Worm (Caenorhabditis elegans) whole organism, L3 larva: Measurements from ENCODE around the gene egl-8.

Source experiments
- ZK546.5 ChIP-seq: sonication (generic microtip); optimal IDR thresholded peaks from 2 replicates; lab custom pipeline; 2017; ENCODE audit warnings: missing biosample characterization, missing genetic modification characterization
- aly-2 ChIP-seq: fragments of 150-350 bp; optimal IDR thresholded peaks from 2 replicates; lab custom pipeline; 2014; ENCODE audit warnings: missing biosample characterization, missing genetic modification characterization
- ama-1 ChIP-seq: fragments of 150-350 bp; optimal IDR thresholded peaks from 2 replicates; lab custom pipeline; 2018
- ceh-9 ChIP-seq: sonication (generic microtip); optimal IDR thresholded peaks from 2 replicates; lab custom pipeline; 2018; ENCODE audit warnings: missing biosample characterization, missing genetic modification characterization
- elt-1 ChIP-seq: fragments of 150-350 bp; optimal IDR thresholded peaks from 2 replicates; lab custom pipeline; 2014; ENCODE audit warnings: missing biosample characterization, missing genetic modification characterization
- elt-2 ChIP-seq: sonication (generic microtip); optimal IDR thresholded peaks from 2 replicates; lab custom pipeline; 2016; ENCODE audit warnings: missing genetic modification reagents, mild to moderate bottlenecking, missing genetic modification characterization, missing compliant biosample characterization
- elt-3 ChIP-seq, 3 experiments: fragments of 150-350 bp in 1 of 3; sonication (generic microtip) in 2 of 3; optimal IDR thresholded peaks; 2 replicates in 2 of 3; 4 replicates in 1 of 3; lab custom pipeline; 2014 to 2017; ENCODE audit warnings: missing biosample characterization in 3 of 3, missing genetic modification characterization in 3 of 3
- eor-1 ChIP-seq, 2 experiments: fragments of 150-350 bp; optimal IDR thresholded peaks; 2 replicates each; lab custom pipeline; 2014 to 2018; ENCODE audit warnings: missing biosample characterization in 2 of 2, missing genetic modification characterization in 2 of 2
- fkh-10 ChIP-seq: sonication (generic microtip); optimal IDR thresholded peaks from 2 replicates; lab custom pipeline; 2017; ENCODE audit warnings: missing biosample characterization, missing genetic modification reagents, missing genetic modification characterization
- fkh-2 ChIP-seq: fragments of 150-350 bp; optimal IDR thresholded peaks from 2 replicates; lab custom pipeline; 2014; ENCODE audit warnings: missing biosample characterization, missing genetic modification reagents, missing genetic modification characterization
- hmg-11 ChIP-seq: sonication (generic microtip); optimal IDR thresholded peaks from 2 replicates; lab custom pipeline; 2016; ENCODE audit warnings: missing genetic modification characterization, missing compliant biosample characterization
- lin-15B ChIP-seq: fragments of 150-350 bp; optimal IDR thresholded peaks from 2 replicates; lab custom pipeline; 2014; ENCODE audit warnings: missing biosample characterization, missing genetic modification characterization
- lin-39 ChIP-seq: fragments of 150-350 bp; optimal IDR thresholded peaks from 2 replicates; lab custom pipeline; 2018; ENCODE audit warnings: missing biosample characterization, missing genetic modification reagents, missing genetic modification characterization
- lsy-12 ChIP-seq: sonication (generic microtip); optimal IDR thresholded peaks from 2 replicates; lab custom pipeline; 2016; ENCODE audit warnings: mild to moderate bottlenecking, missing genetic modification characterization, missing compliant biosample characterization
- mdl-1 ChIP-seq: fragments of 150-350 bp; optimal IDR thresholded peaks from 2 replicates; lab custom pipeline; 2014; ENCODE audit warnings: missing biosample characterization, missing genetic modification characterization
- mml-1 ChIP-seq: fragments of 150-350 bp; sonication (generic microtip); optimal IDR thresholded peaks from 3 replicates; lab custom pipeline; 2014; ENCODE audit warnings: missing biosample characterization, missing genetic modification characterization
- nhr-11 ChIP-seq: fragments of 150-350 bp; optimal IDR thresholded peaks from 2 replicates; lab custom pipeline; 2014; ENCODE audit warnings: missing biosample characterization, missing genetic modification characterization
- nhr-12 ChIP-seq: fragments of 150-350 bp; optimal IDR thresholded peaks from 2 replicates; lab custom pipeline; 2014; ENCODE audit warnings: missing biosample characterization, missing genetic modification characterization
- nhr-23 ChIP-seq: fragments of 150-350 bp; optimal IDR thresholded peaks from 2 replicates; lab custom pipeline; 2014; ENCODE audit warnings: missing biosample characterization, missing genetic modification reagents, missing genetic modification characterization
- nhr-237 ChIP-seq: fragments of 150-350 bp; optimal IDR thresholded peaks from 2 replicates; lab custom pipeline; 2014; ENCODE audit warnings: missing biosample characterization, missing genetic modification characterization
- nhr-25 ChIP-seq: sonication (generic microtip); optimal IDR thresholded peaks from 2 replicates; lab custom pipeline; 2017; ENCODE audit warnings: missing biosample characterization, missing genetic modification characterization
- nhr-28 ChIP-seq: fragments of 150-350 bp; optimal IDR thresholded peaks from 2 replicates; lab custom pipeline; 2014; ENCODE audit warnings: missing biosample characterization, missing genetic modification characterization
- nhr-76 ChIP-seq: fragments of 150-350 bp; sonication (generic microtip); optimal IDR thresholded peaks from 5 replicates; lab custom pipeline; 2014; ENCODE audit warnings: missing biosample characterization, missing genetic modification characterization
- nhr-77 ChIP-seq: fragments of 150-350 bp; optimal IDR thresholded peaks from 2 replicates; lab custom pipeline; 2014; ENCODE audit warnings: missing biosample characterization, missing genetic modification characterization
- pha-4 ChIP-seq: fragments of 150-350 bp; optimal IDR thresholded peaks from 2 replicates; lab custom pipeline; 2014; ENCODE audit warnings: missing biosample characterization, missing genetic modification reagents, missing genetic modification characterization
- skn-1 ChIP-seq: fragments of 150-350 bp; optimal IDR thresholded peaks from 2 replicates; lab custom pipeline; 2014; ENCODE audit warnings: missing biosample characterization, missing genetic modification characterization
- snpc-4 ChIP-seq: fragments of 150-350 bp; optimal IDR thresholded peaks from 2 replicates; lab custom pipeline; 2014; ENCODE audit warnings: missing biosample characterization, missing genetic modification characterization
- unc-39 ChIP-seq: sonication (generic microtip); optimal IDR thresholded peaks from 4 replicates; lab custom pipeline; 2017; ENCODE audit warnings: missing biosample characterization, missing genetic modification characterization
- unc-62 ChIP-seq: fragments of 150-350 bp; sonication (generic microtip); optimal IDR thresholded peaks from 4 replicates; lab custom pipeline; 2014; ENCODE audit warnings: missing biosample characterization, missing genetic modification reagents, missing genetic modification characterization
- zag-1 ChIP-seq: fragments of 150-350 bp; optimal IDR thresholded peaks from 2 replicates; lab custom pipeline; 2014; ENCODE audit warnings: missing biosample characterization, missing genetic modification characterization
- ztf-11 ChIP-seq: fragments of 150-350 bp; optimal IDR thresholded peaks from 2 replicates; lab custom pipeline; 2014; ENCODE audit warnings: missing biosample characterization, missing genetic modification characterization
- ztf-4 ChIP-seq: fragments of 150-350 bp; optimal IDR thresholded peaks from 2 replicates; lab custom pipeline; 2014; ENCODE audit warnings: missing biosample characterization, missing genetic modification characterization

The egl-8 gene

DNA sequence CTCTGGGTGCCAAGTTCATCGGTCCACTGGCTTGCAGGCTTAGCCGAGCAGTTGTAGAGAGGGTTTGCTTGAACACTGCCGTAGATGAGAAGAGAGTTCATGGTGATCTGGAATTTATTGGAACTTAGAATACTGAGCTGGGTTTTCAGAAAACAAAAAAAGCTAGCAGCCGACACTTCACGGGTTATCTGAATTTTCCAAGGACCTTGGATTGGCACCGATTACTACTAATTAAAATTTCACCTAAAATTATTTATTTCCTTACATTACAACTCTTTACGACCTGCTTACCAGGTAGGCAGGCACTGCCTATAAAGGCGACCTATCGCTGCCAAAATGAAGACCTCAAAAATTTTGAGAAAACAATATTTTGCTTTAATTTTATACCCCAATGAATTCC lies 35.3 kb downstream of the egl-8 start, which contains the start of gene srt-52:
srt-52 (minus strand) TSS at position 101 of the 400 bp plus-strand sequence.
- TF ChIP-seq lsy-12 (no peak), lin-15B (tag; lab: Kevin White, UChicago) (no peak), nhr-25 (tag; lab: Kevin White, UChicago) (no peak), nhr-77 (no peak), nhr-12 (tag; lab: Kevin White, UChicago) (no peak), lin-39 (no peak)

DNA sequence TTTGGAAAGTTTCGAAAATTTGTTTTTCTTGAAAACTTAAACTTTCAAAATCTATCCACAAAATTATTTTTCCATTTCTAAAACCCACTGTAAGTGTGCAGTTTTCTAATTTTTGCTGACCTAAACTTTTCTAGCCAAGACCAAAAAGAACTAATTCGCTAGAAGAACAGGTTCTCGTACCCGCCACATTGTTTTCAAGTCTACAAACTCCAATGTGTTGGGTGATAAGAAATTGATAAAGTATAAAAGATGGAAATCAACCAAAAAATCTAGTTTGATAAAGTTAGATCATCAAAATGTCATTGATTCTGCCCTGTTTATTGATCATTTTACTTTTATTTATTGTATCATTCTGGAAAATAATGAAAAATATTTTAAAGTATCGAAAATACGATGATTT lies 38.4 kb downstream of the egl-8 start, which contains the start of gene cyp-29A3:
cyp-29A3 (plus strand) TSS at position 269 of the 400 bp plus-strand sequence.
- TF ChIP-seq elt-2 (tag; lab: Kevin White, UChicago), result peak; percentile 20
- no peak for TF ChIP-seq lin-15B (tag; lab: Kevin White, UChicago)

DNA sequence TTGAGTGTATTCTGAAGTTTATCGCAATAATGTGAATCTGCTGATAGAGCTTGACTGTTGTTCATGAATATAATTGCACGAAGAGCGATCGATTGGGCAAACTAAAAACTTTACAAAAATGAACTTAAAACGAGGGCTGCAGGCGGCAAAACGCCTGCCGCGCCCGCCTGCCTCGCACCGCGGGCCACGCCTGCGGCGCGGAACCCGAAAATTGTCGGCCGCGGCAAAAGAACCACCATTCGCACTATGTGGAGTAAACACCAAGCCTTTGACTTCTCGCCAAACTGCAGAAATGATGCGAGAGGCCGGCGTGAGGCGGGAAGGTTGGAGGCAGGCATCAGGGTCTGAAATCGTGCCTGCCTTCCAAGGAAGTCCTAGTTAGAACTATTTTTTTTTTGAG lies 43.3 kb downstream of the egl-8 start:
- TF ChIP-seq nhr-23 (tag; lab: Kevin White, UChicago), result no peak
- TF ChIP-seq lin-39, result no peak
- TF ChIP-seq ztf-11, result no peak
- TF ChIP-seq nhr-237 (tag; lab: Kevin White, UChicago), result no peak
- TF ChIP-seq hmg-11 (tag; lab: Kevin White, UChicago), result no peak
- no peak for TF ChIP-seq fkh-10 (GFP tag; lab: Kevin White, UChicago)
- TF ChIP-seq aly-2 (tag; lab: Kevin White, UChicago), result no peak
- no peak for TF ChIP-seq nhr-28 (tag; lab: Kevin White, UChicago)

- no peak for TF ChIP-seq ztf-4 (tag; lab: Kevin White, UChicago)
- TF ChIP-seq, all 47 proteins: peak for 0
Measured at ce11 chrV:66506-66905, 45.9 kb downstream of the egl-8 start.

ce11 chrV:68112-68511 lies 47.5 kb downstream of the egl-8 start:
- no peak for TF ChIP-seq zag-1 (tag; lab: Kevin White, UChicago)
- no peak for TF ChIP-seq skn-1 (tag; lab: Kevin White, UChicago)
- no peak for TF ChIP-seq mml-1 (tag; lab: Kevin White, UChicago)
- TF ChIP-seq unc-62 (GFP tag; lab: Kevin White, UChicago), result no peak
- no peak for TF ChIP-seq nhr-12 (tag; lab: Kevin White, UChicago)
- TF ChIP-seq ama-1 (lab: Kevin White, UChicago), result no peak
- TF ChIP-seq elt-2 (tag; lab: Kevin White, UChicago), result no peak
- no peak for TF ChIP-seq lin-15B (tag; lab: Kevin White, UChicago)
- no peak for TF ChIP-seq nhr-76 (tag; lab: Kevin White, UChicago)
- TF ChIP-seq, all 47 proteins: peak for 0

- TF ChIP-seq ama-1 (lab: Kevin White, UChicago) (no peak), ZK546.5 (tag; lab: Kevin White, UChicago) (no peak), ztf-11 (no peak), lsy-12 (no peak), fkh-10 (GFP tag; lab: Kevin White, UChicago) (no peak), mdl-1 (tag; lab: Kevin White, UChicago) (no peak), elt-3 (tag; optimal IDR thresholded peaks at IDR 0.05; lab: Kevin White, UChicago) (no peak), zag-1 (tag; lab: Kevin White, UChicago) (no peak), ceh-9 (tag; lab: Kevin White, UChicago) (no peak), unc-39 (tag; lab: Kevin White, UChicago) (no peak), ztf-4 (tag; lab: Kevin White, UChicago) (no peak), snpc-4 (tag; lab: Kevin White, UChicago) (no peak), pha-4 (tag; lab: Kevin White, UChicago) (no peak), elt-1 (no peak), eor-1 (tag; optimal IDR thresholded peaks at IDR 0.05; lab: Kevin White, UChicago) (no peak), lin-39 (no peak), nhr-76 (tag; lab: Kevin White, UChicago) (no peak), nhr-11 (no peak), fkh-2 (no peak)
Measured at ce11 chrV:83732-84131, 63.1 kb downstream of the egl-8 start, which contains the start of gene daam-1. Gene daam-1 (minus strand): TSS chrV:83832.
